Worm (Caenorhabditis elegans): ENCODE data around the gene clec-82.

DNA sequence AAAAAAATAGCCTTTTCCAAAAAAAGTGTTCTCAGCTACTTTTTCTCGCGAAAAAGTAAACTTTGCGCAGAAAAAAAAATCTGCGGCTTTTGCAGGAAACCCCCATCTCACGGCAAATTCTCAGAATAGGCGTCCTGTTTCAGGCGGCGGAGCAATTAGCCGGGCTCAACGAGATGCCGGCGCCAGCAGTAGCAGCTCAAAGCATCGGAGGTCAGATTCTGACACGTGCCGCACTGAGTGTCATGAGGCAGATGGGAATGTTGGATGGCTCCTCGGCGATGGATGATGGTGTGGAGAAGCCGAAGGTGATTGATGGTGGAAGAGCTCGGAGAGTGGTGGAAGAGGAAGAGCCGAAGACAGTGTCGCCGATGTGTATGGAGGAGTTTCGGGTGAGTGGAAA is 51.8 kb downstream of the clec-82 start:
- TF ChIP-seq nhr-12 (tag; optimal IDR thresholded peaks at IDR 0.05) (no peak), mep-1 (tag; optimal IDR thresholded peaks at IDR 0.05) (no peak), nhr-28 (tag; optimal IDR thresholded peaks at IDR 0.05) (no peak), unc-62 (GFP tag; optimal IDR thresholded peaks at IDR 0.05) (no peak), mls-2 (tag; optimal IDR thresholded peaks at IDR 0.05) (no peak), unc-39 (tag; optimal IDR thresholded peaks at IDR 0.05) (no peak)

All from whole organism, mixed stage, embryonic.